Fruit fly (Drosophila melanogaster): ENCODE measurements around the gene CG12817.
A peak's percentile ranks its signal among the peaks of the same experiment; 100 is the strongest.

CG12817 gene

DNA sequence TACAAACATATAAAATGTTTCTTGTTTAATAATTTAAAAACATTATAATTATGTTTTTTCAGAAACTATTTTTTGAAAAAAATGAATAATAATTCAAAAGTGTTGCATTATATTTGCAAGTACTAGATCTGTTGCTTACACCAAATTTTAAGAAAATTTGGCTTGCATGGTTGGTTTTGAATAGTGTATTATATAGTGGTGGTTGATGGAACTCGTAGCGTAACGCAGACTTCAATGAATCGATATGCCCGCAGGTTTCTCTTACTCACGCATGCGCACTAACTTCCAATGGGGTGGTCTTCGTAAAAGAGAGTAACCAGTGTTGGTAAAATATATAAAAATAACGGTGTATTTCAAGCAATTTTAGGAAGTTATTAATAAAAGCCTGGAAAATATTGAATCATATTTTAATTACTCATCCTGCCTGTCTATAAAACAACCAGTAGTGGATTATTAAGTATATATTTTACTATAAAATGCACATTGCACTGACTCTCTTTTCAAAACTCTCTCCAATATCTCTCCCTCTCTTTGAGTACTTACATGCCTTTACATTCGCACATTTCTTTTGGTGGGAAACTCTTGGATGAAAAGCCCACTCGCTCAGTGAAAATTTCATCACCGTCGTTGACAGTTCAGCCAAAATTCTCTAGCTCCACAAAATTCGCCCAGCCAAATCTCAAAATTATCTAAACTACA lies 34.3 kb downstream of the CG12817 start, which contains the start of gene Syn (continued):
- TF ChIP-seq CrebB (tag; optimal IDR thresholded peaks at IDR 0.05) (no peak), cg (GFP tag; optimal IDR thresholded peaks at IDR 0.05) (no peak), stc (GFP tag; IDR thresholded peaks at IDR 0.05) (no peak), Eip74EF (GFP tag; optimal IDR thresholded peaks at IDR 0.05) (no peak), CG8944 (GFP tag; optimal IDR thresholded peaks at IDR 0.05) (no peak), CG16813 (GFP tag; IDR thresholded peaks at IDR 0.05; ENCODE audit: partially characterized antibody) (no peak), CG12391 (tag; optimal IDR thresholded peaks at IDR 0.05) (peak; percentile 23), CG9817 (tag; optimal IDR thresholded peaks at IDR 0.05) (no peak), oc (tag; optimal IDR thresholded peaks at IDR 0.05) (no peak), dmrt99B (tag; optimal IDR thresholded peaks at IDR 0.05) (peak; percentile 24), Hr3 (GFP tag; optimal IDR thresholded peaks at IDR 0.05) (peak; percentile 26), chm (GFP tag; IDR thresholded peaks at IDR 0.05) (no peak), Trl (optimal IDR thresholded peaks at IDR 0.05) (peak; percentile 44 to 75), Trl (GFP tag; optimal IDR thresholded peaks at IDR 0.05) (no peak), grau (tag; optimal IDR thresholded peaks at IDR 0.05) (peak; percentile 31), CG10654 (GFP tag; optimal IDR thresholded peaks at IDR 0.05) (no peak), fd96Cb (tag; optimal IDR thresholded peaks at IDR 0.05) (peak; percentile 3), HLH54F (GFP tag; optimal IDR thresholded peaks at IDR 0.05) (no peak), YL-1 (GFP tag; optimal IDR thresholded peaks at IDR 0.05) (no peak), Dek (tag; optimal IDR thresholded peaks at IDR 0.05) (peak; percentile 23), pum (GFP tag; optimal IDR thresholded peaks at IDR 0.05) (no peak), Drgx (GFP tag; IDR thresholded peaks at IDR 0.05) (no peak), jumu (GFP tag; optimal IDR thresholded peaks at IDR 0.05) (no peak), dm (GFP tag; optimal IDR thresholded peaks at IDR 0.05) (no peak), CG13424 (tag; optimal IDR thresholded peaks at IDR 0.05) (peak; percentile 46), CG34376 (GFP tag; optimal IDR thresholded peaks at IDR 0.05) (no peak), CG32772 (GFP tag; IDR thresholded peaks at IDR 0.05) (no peak), disco-r (GFP tag; optimal IDR thresholded peaks at IDR 0.05) (no peak), da (GFP tag; optimal IDR thresholded peaks at IDR 0.05) (no peak), CG8478 (optimal IDR thresholded peaks at IDR 0.05) (no peak), en (GFP tag; optimal IDR thresholded peaks at IDR 0.05) (no peak), eve (GFP tag; optimal IDR thresholded peaks at IDR 0.05) (no peak), Fer1 (GFP tag; optimal IDR thresholded peaks at IDR 0.05) (no peak), Bteb2 (GFP tag; optimal IDR thresholded peaks at IDR 0.05) (no peak), ind (GFP tag; optimal IDR thresholded peaks at IDR 0.05) (no peak), CG1792 (GFP tag; optimal IDR thresholded peaks at IDR 0.05) (no peak), Hr78 (GFP tag; optimal IDR thresholded peaks at IDR 0.05) (no peak), dmrt11E (tag; optimal IDR thresholded peaks at IDR 0.05) (no peak), CG10209 (GFP tag; optimal IDR thresholded peaks at IDR 0.05) (no peak), unc-4 (GFP tag; IDR thresholded peaks at IDR 0.05; ENCODE audit: partially characterized antibody) (no peak), CG11696 (GFP tag; IDR thresholded peaks at IDR 0.05) (no peak), Max (GFP tag; optimal IDR thresholded peaks at IDR 0.05) (no peak), sug (tag; optimal IDR thresholded peaks at IDR 0.05) (no peak), sens (GFP tag) (peak; percentile 69), CG13624 (GFP tag; optimal IDR thresholded peaks at IDR 0.05) (no peak), ssp (GFP tag; IDR thresholded peaks at IDR 0.05) (no peak), CG17829 (tag; optimal IDR thresholded peaks at IDR 0.05) (no peak), CG7987 (GFP tag; optimal IDR thresholded peaks at IDR 0.05) (no peak), CG4730 (GFP tag; IDR thresholded peaks at IDR 0.05) (no peak), CG17612 (GFP tag; IDR thresholded peaks at IDR 0.05) (no peak), lola (GFP tag; optimal IDR thresholded peaks at IDR 0.05) (no peak)
